Fruit fly (Drosophila melanogaster): Measurements from ENCODE around the gene Cpr72Ec.

DNA sequence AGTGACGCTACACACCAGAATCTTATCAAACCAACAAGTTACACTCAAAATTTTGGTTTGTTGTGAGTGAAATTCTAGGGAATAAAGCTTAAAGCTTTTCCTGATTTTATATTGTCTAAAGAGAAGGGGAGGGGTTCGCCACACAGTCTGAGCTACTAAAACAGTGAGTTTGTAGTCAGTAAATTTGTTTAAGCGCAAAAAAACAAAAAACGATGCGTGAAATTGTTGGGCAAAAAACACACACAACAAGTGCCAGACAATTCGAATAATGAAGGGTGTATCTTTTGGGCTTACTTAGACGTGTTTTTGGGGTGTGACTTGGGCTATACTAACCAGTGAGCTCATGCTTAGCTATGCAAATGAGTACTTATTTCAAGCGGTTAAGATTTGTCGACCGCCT is 7.3 kb downstream of the Cpr72Ec start:
- TF ChIP-seq h (optimal IDR thresholded peaks at IDR 0.05) (no peak), ttk (optimal IDR thresholded peaks at IDR 0.05) (no peak), Myc (optimal IDR thresholded peaks at IDR 0.05) (no peak), psq (optimal IDR thresholded peaks at IDR 0.05) (no peak)
